Worm (Caenorhabditis elegans) whole organism, midembryonic: ENCODE data around the gene M03F4.4.

Source experiments
- flt-1 ChIP-seq: fragments of 200-800 bp; sonication (Bioruptor generic); IDR thresholded peaks from 2 replicates; pipeline ENCODE4 v1.3.6; 2022; ENCODE audit warnings: missing genetic modification characterization, missing compliant biosample characterization
- ref-1 ChIP-seq: fragments of 200-800 bp; sonication (Bioruptor generic); conservative IDR thresholded peaks from 2 replicates; pipeline ENCODE4 v1.3.6; 2022; ENCODE audit warnings: missing genetic modification reagents, missing genetic modification characterization, missing compliant biosample characterization
- ztf-29 ChIP-seq: fragments of 200-800 bp; sonication (Bioruptor generic); IDR thresholded peaks from 2 replicates; pipeline ENCODE4 v1.3.6; 2022; ENCODE audit warnings: missing genetic modification reagents, missing genetic modification characterization, missing compliant biosample characterization

DNA sequence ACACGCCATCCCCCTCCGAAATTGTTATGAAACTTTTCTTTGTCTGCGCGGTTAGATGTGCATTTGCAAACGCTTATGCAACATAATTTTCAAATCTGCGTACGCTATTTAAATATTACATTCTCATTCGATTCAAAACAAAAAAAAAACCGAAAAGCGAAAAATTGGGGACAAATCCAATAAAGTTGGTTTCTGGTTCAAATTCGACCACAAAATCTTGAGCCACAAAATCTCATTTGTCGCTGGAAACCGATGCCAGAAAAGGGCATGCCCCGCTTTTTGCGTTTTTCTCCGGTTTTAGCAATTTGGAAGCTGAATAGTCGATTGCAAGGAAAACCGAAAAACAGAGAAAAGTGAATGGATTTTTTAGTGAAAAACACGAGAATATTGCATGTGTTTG lies 25.2 kb downstream of the M03F4.4 start:
- TF ChIP-seq ref-1 (GFP tag; lab: Robert Waterston, UW) (no peak), flt-1 (GFP tag; lab: Robert Waterston, UW) (no peak), ztf-29 (GFP tag; lab: Robert Waterston, UW) (no peak)
